Fruit fly (Drosophila melanogaster) whole organism, embryonic: Measurements from ENCODE around the gene Glut4EF.

ENCODE experiments used
- ATbp ChIP-seq: fragments of 200-800 bp; sonication (Bioruptor generic); optimal IDR thresholded peaks from 2 replicates; lab custom pipeline; 2017; ENCODE audit warnings: missing biosample characterization, mild to moderate bottlenecking, missing genetic modification characterization, missing genetic modification reagents
- Abd-B ChIP-seq: fragments of 200-800 bp; sonication (Bioruptor generic); optimal IDR thresholded peaks from 2 replicates; lab custom pipeline; 2018; ENCODE audit warnings: missing biosample characterization, mild to moderate bottlenecking, missing genetic modification characterization, moderate library complexity
- Ada2b ChIP-seq: fragments of 200-800 bp; sonication (Bioruptor generic); IDR thresholded peaks from 2 replicates; pipeline ENCODE4 v1.3.6; 2022; ENCODE audit warnings: missing biosample characterization, missing genetic modification characterization
- Antp ChIP-seq: fragments of 200-800 bp; sonication (Bioruptor generic); optimal IDR thresholded peaks from 3 replicates; lab custom pipeline; 2016; ENCODE audit warnings: missing biosample characterization, missing genetic modification characterization
- B-H2 ChIP-seq: fragments of 200-800 bp; sonication (Bioruptor generic); optimal IDR thresholded peaks from 2 replicates; lab custom pipeline; 2018; ENCODE audit warnings: missing biosample characterization, mild to moderate bottlenecking, missing genetic modification characterization
- CG11723 ChIP-seq: fragments of 200-800 bp; sonication (Bioruptor generic); optimal IDR thresholded peaks from 2 replicates; lab custom pipeline; 2017; ENCODE audit warnings: missing biosample characterization, mild to moderate bottlenecking, missing genetic modification characterization
- CG12071 ChIP-seq: fragments of 200-800 bp; sonication (Bioruptor generic); optimal IDR thresholded peaks from 3 replicates; lab custom pipeline; 2018; ENCODE audit warnings: missing biosample characterization, mild to moderate bottlenecking, missing genetic modification characterization
- CG12236 ChIP-seq: fragments of 200-800 bp; sonication (Bioruptor generic); optimal IDR thresholded peaks from 2 replicates; lab custom pipeline; 2016; ENCODE audit warnings: missing biosample characterization, missing genetic modification characterization
- CG12659 ChIP-seq: fragments of 200-800 bp; sonication (Bioruptor generic); optimal IDR thresholded peaks from 3 replicates; lab custom pipeline; 2017; ENCODE audit warnings: mild to moderate bottlenecking, missing biosample characterization, missing genetic modification reagents, missing genetic modification characterization
- CG12942 ChIP-seq: fragments of 200-800 bp; sonication (Bioruptor generic); optimal IDR thresholded peaks from 3 replicates; lab custom pipeline; 2016; ENCODE audit warnings: missing biosample characterization, missing genetic modification characterization
- CG14441 ChIP-seq: fragments of 200-800 bp; sonication (Bioruptor generic); IDR thresholded peaks from 2 replicates; pipeline ENCODE4 v1.3.6; 2022; ENCODE audit warnings: missing biosample characterization, missing genetic modification characterization
- CG14965 ChIP-seq: fragments of 200-800 bp; sonication (Bioruptor generic); optimal IDR thresholded peaks from 2 replicates; lab custom pipeline; 2016; ENCODE audit warnings: missing biosample characterization, missing genetic modification characterization, borderline replicate concordance
- CG17802 ChIP-seq: fragments of 200-800 bp; sonication (Bioruptor generic); optimal IDR thresholded peaks from 2 replicates; lab custom pipeline; 2018; ENCODE audit warnings: missing biosample characterization, mild to moderate bottlenecking, missing genetic modification characterization, moderate library complexity
- CG1832 ChIP-seq: fragments of 200-800 bp; sonication (Bioruptor generic); optimal IDR thresholded peaks from 2 replicates; lab custom pipeline; 2017; ENCODE audit warnings: missing biosample characterization, mild to moderate bottlenecking, missing genetic modification characterization, inconsistent platforms
- CG18619 ChIP-seq: fragments of 200-800 bp; sonication (Bioruptor generic); optimal IDR thresholded peaks from 3 replicates; lab custom pipeline; 2017; ENCODE audit warnings: missing biosample characterization, mild to moderate bottlenecking, missing genetic modification characterization
- CG2129 ChIP-seq: fragments of 200-800 bp; sonication (Bioruptor generic); IDR thresholded peaks from 2 replicates; pipeline ENCODE4 v1.3.6; 2022; ENCODE audit warnings: missing biosample characterization, missing genetic modification characterization; ENCODE audit not compliant: partially characterized antibody
- CG2712 ChIP-seq: fragments of 200-800 bp; optimal IDR thresholded peaks from 3 replicates; lab custom pipeline; 2019; ENCODE audit warnings: missing biosample characterization, mild to moderate bottlenecking, missing genetic modification characterization, moderate library complexity
- CG30020 ChIP-seq: fragments of 200-800 bp; optimal IDR thresholded peaks from 2 replicates; lab custom pipeline; 2019; ENCODE audit warnings: missing biosample characterization, mild to moderate bottlenecking, missing genetic modification characterization, moderate library complexity
- CG33557 ChIP-seq: fragments of 200-800 bp; sonication (Bioruptor generic); optimal IDR thresholded peaks from 2 replicates; lab custom pipeline; 2019; ENCODE audit warnings: missing biosample characterization, mild to moderate bottlenecking, missing genetic modification characterization, moderate library complexity
- CG34224 ChIP-seq: fragments of 200-800 bp; sonication (Bioruptor generic); IDR thresholded peaks from 3 replicates; pipeline ENCODE4 v1.3.6; 2022; ENCODE audit warnings: missing biosample characterization, missing genetic modification characterization; ENCODE audit not compliant: partially characterized antibody
- CG4404 ChIP-seq: fragments of 200-800 bp; sonication (Bioruptor generic); IDR thresholded peaks from 2 replicates; pipeline ENCODE4 v1.3.6; 2022; ENCODE audit warnings: missing biosample characterization, missing genetic modification characterization
- CG4424 ChIP-seq: fragments of 200-800 bp; sonication (Bioruptor generic); optimal IDR thresholded peaks from 3 replicates; lab custom pipeline; 2016; ENCODE audit warnings: missing biosample characterization, missing genetic modification characterization
- CG4617 ChIP-seq: fragments of 200-800 bp; sonication (Bioruptor generic); optimal IDR thresholded peaks from 3 replicates; lab custom pipeline; 2016; ENCODE audit warnings: missing biosample characterization, missing genetic modification characterization, borderline replicate concordance
- CG6765 ChIP-seq: fragments of 200-800 bp; sonication (Bioruptor generic); optimal IDR thresholded peaks from 3 replicates; lab custom pipeline; 2017; ENCODE audit warnings: missing biosample characterization, mild to moderate bottlenecking, missing genetic modification characterization
- CG9727 ChIP-seq: fragments of 200-800 bp; sonication (Bioruptor generic); optimal IDR thresholded peaks from 3 replicates; lab custom pipeline; 2017; ENCODE audit warnings: missing biosample characterization, mild to moderate bottlenecking, missing genetic modification characterization
- CG9876 ChIP-seq: fragments of 200-800 bp; sonication (Bioruptor generic); optimal IDR thresholded peaks from 2 replicates; lab custom pipeline; 2016; ENCODE audit warnings: missing biosample characterization, missing genetic modification characterization
- CTCF ChIP-seq: fragments of 200-800 bp; sonication (Bioruptor generic); optimal IDR thresholded peaks from 2 replicates; lab custom pipeline; 2017; ENCODE audit warnings: missing biosample characterization, mild to moderate bottlenecking, missing genetic modification characterization, moderate library complexity
- Camta ChIP-seq: fragments of 200-800 bp; sonication (Bioruptor generic); optimal IDR thresholded peaks from 2 replicates; lab custom pipeline; 2016; ENCODE audit warnings: missing biosample characterization, missing genetic modification characterization
- Dip3 ChIP-seq: fragments of 200-800 bp; sonication (Bioruptor generic); optimal IDR thresholded peaks from 3 replicates; lab custom pipeline; 2016; ENCODE audit warnings: missing biosample characterization, missing genetic modification characterization
- HmgZ ChIP-seq: fragments of 200-800 bp; sonication (Bioruptor generic); optimal IDR thresholded peaks from 2 replicates; lab custom pipeline; 2018; ENCODE audit warnings: missing biosample characterization, mild to moderate bottlenecking, missing genetic modification characterization
- Hr39 ChIP-seq: fragments of >200 bp; optimal IDR thresholded peaks from 2 replicates; lab custom pipeline; 2017
- Nf-YC ChIP-seq: fragments of 200-800 bp; optimal IDR thresholded peaks from 3 replicates; lab custom pipeline; 2019; ENCODE audit warnings: missing biosample characterization, mild to moderate bottlenecking, missing genetic modification characterization, moderate library complexity
- Stat92E ChIP-seq, 3 experiments: fragments of >200 bp in 2 of 3; fragments of 200-800 bp in 1 of 3; sonication (Bioruptor generic) in 1 of 3; optimal IDR thresholded peaks; 2 replicates each; lab custom pipeline; 2017 to 2019; ENCODE audit warnings: missing biosample characterization in 3 of 3, missing genetic modification characterization in 3 of 3, mild to moderate bottlenecking in 1 of 3, moderate library complexity in 1 of 3
- bowl ChIP-seq: fragments of 200-800 bp; sonication (Bioruptor generic); IDR thresholded peaks from 2 replicates; pipeline ENCODE4 v1.3.6; 2022; ENCODE audit warnings: missing biosample characterization, missing genetic modification characterization
- btn ChIP-seq: fragments of 200-800 bp; sonication (Bioruptor generic); optimal IDR thresholded peaks from 2 replicates; lab custom pipeline; 2016; ENCODE audit warnings: missing biosample characterization, missing genetic modification characterization
- ci ChIP-seq: fragments of 200-800 bp; sonication (Bioruptor generic); IDR thresholded peaks from 3 replicates; pipeline ENCODE4 v1.3.6; 2022; ENCODE audit warnings: missing biosample characterization, missing genetic modification characterization
- cwo ChIP-seq: fragments of 200-800 bp; sonication (Bioruptor generic); optimal IDR thresholded peaks from 3 replicates; lab custom pipeline; 2017; ENCODE audit warnings: missing biosample characterization, missing genetic modification characterization, mild to moderate bottlenecking, moderate library complexity, missing genetic modification reagents
- dan ChIP-seq: fragments of 200-800 bp; sonication (Bioruptor generic); IDR thresholded peaks from 2 replicates; pipeline ENCODE4 v1.3.6; 2022; ENCODE audit warnings: missing biosample characterization, missing genetic modification characterization
- dysf ChIP-seq: fragments of 200-800 bp; sonication (Bioruptor generic); IDR thresholded peaks from 3 replicates; pipeline ENCODE4 v1.3.6; 2022; ENCODE audit warnings: missing biosample characterization, missing genetic modification characterization
- grau ChIP-seq: fragments of 200-800 bp; optimal IDR thresholded peaks from 3 replicates; lab custom pipeline; 2019; ENCODE audit warnings: missing biosample characterization, mild to moderate bottlenecking, missing genetic modification characterization, moderate library complexity
- ind ChIP-seq: fragments of 200-800 bp; sonication (Bioruptor generic); optimal IDR thresholded peaks from 3 replicates; lab custom pipeline; 2016; ENCODE audit warnings: missing biosample characterization, missing genetic modification characterization
- oc ChIP-seq: fragments of 200-800 bp; sonication (Bioruptor generic); optimal IDR thresholded peaks from 2 replicates; lab custom pipeline; 2018; ENCODE audit warnings: missing biosample characterization, mild to moderate bottlenecking, missing genetic modification characterization, moderate library complexity
- org-1 ChIP-seq: fragments of 200-800 bp; sonication (Bioruptor generic); optimal IDR thresholded peaks from 2 replicates; lab custom pipeline; 2017; ENCODE audit warnings: missing biosample characterization, missing genetic modification characterization
- sim ChIP-seq: fragments of 200-800 bp; sonication (Bioruptor generic); IDR thresholded peaks from 2 replicates; pipeline ENCODE4 v1.3.6; 2022; ENCODE audit warnings: missing biosample characterization, missing genetic modification characterization
- tap ChIP-seq: fragments of 200-800 bp; optimal IDR thresholded peaks from 3 replicates; lab custom pipeline; 2019; ENCODE audit warnings: missing biosample characterization, mild to moderate bottlenecking, missing genetic modification characterization, moderate library complexity
- tio ChIP-seq: fragments of 200-800 bp; sonication (Bioruptor generic); optimal IDR thresholded peaks from 2 replicates; lab custom pipeline; 2017; ENCODE audit warnings: missing biosample characterization, missing genetic modification characterization, inconsistent platforms
- toy ChIP-seq: fragments of 200-800 bp; sonication (Bioruptor generic); IDR thresholded peaks from 2 replicates; pipeline ENCODE4 v1.3.6; 2022; ENCODE audit warnings: missing biosample characterization, missing genetic modification characterization
- unpg ChIP-seq: fragments of 200-800 bp; sonication (Bioruptor generic); optimal IDR thresholded peaks from 3 replicates; lab custom pipeline; 2018; ENCODE audit warnings: missing biosample characterization, mild to moderate bottlenecking, missing genetic modification characterization, moderate library complexity
- usp ChIP-seq: fragments of >200 bp; optimal IDR thresholded peaks from 2 replicates; lab custom pipeline; 2017; ENCODE audit warnings: missing biosample characterization, missing genetic modification characterization
- wdn ChIP-seq: fragments of 200-800 bp; sonication (Bioruptor generic); IDR thresholded peaks from 2 replicates; pipeline ENCODE4 v1.3.6; 2022; ENCODE audit warnings: missing biosample characterization, missing genetic modification characterization
- zf30C ChIP-seq: fragments of 200-800 bp; sonication (Bioruptor generic); optimal IDR thresholded peaks from 3 replicates; lab custom pipeline; 2018; ENCODE audit warnings: missing biosample characterization, mild to moderate bottlenecking, missing genetic modification characterization

Gene Glut4EF

DNA sequence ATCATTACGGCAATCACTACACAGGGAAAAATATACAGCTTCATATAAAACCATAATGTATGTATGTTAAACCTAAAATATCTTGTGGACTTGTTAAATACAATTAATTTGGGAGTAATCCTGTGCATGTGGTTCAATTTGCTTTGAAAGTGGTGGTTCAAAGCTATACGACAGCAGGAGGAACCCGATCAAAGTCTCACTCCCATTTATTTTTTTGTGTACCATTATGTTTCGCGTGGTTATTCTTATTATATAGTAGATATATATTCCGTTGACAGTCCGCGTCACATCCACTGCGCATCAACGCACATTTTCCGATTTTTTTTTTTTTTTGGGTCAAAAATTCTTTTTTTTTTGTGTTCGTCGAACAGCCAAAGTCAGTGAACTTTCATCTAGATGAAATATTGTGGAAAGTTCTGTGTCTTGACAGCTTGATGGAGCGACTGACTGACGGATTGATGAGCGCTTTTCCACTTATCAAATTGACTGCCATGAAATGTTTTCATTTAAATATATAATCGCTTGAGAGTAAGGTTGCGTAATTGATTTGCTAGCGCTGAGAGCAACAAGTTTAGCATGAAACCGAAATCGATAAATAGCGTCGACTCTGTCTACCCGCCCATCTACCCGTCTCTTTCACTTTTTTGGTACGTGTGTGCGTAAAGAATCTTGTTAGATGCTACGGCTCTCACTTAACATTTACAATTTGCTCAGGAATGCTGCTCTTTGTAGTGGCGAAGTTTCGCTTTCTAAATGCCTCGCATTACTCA, 158.7 kb downstream of the Glut4EF start (continued):
- TF ChIP-seq ATbp (GFP tag; lab: Kevin White, UChicago) (no peak), Ada2b (no peak), unpg (GFP tag; lab: Kevin White, UChicago) (peak; percentile 30), Camta (GFP tag; lab: Kevin White, UChicago) (no peak), oc (tag; lab: Kevin White, UChicago) (no peak), wdn (GFP tag; lab: Robert Waterston, UW) (no peak), org-1 (no peak), Dip3 (GFP tag; lab: Kevin White, UChicago) (no peak), CG4404 (no peak), CG2129 (no peak), zf30C (GFP tag; lab: Kevin White, UChicago) (no peak), ind (GFP tag; lab: Kevin White, UChicago) (no peak), CG12236 (GFP tag; lab: Kevin White, UChicago) (no peak), btn (GFP tag; lab: Kevin White, UChicago) (no peak), dysf (GFP tag; lab: Robert Waterston, UW) (peak; percentile 44; the same call in 1 of the 3 replicates), CG33557 (GFP tag; lab: Kevin White, UChicago) (no peak), Hr39 (lab: Kevin White, UChicago) (no peak), CG12659 (peak; percentile 11), CG2712 (peak; percentile 22), Antp (no peak), CG12071 (GFP tag; lab: Kevin White, UChicago) (no peak), grau (tag; lab: Kevin White, UChicago) (peak; percentile 19), CG4617 (no peak), B-H2 (GFP tag; lab: Kevin White, UChicago) (no peak), sim (GFP tag; lab: Robert Waterston, UW) (no peak), CG12942 (GFP tag; lab: Kevin White, UChicago) (no peak), CG9727 (no peak), CG6765 (no peak), CG34224 (no peak), toy (no peak), CG4424 (peak; percentile 25), CG30020 (tag; lab: Kevin White, UChicago) (no peak), Stat92E (GFP tag; optimal IDR thresholded peaks at IDR 0.05; lab: Kevin White, UChicago) (no peak), ci (GFP tag; lab: Robert Waterston, UW) (no peak), CG17802 (tag; lab: Kevin White, UChicago) (no peak), CG9876 (GFP tag; lab: Kevin White, UChicago) (no peak), CTCF (GFP tag; lab: Kevin White, UChicago) (no peak), cwo (GFP tag; lab: Kevin White, UChicago) (no peak), CG11723 (GFP tag; lab: Kevin White, UChicago) (no peak), HmgZ (tag; lab: Kevin White, UChicago) (no peak), CG14965 (GFP tag; lab: Kevin White, UChicago) (no peak), CG1832 (no peak), bowl (GFP tag; lab: Robert Waterston, UW) (no peak), CG18619 (GFP tag; lab: Kevin White, UChicago) (peak; percentile 2), Abd-B (GFP tag; lab: Kevin White, UChicago) (peak; percentile 41), CG14441 (GFP tag; lab: Robert Waterston, UW) (no peak), usp (no peak), tap (tag; lab: Kevin White, UChicago) (peak; percentile 8), dan (no peak), Nf-YC (tag; lab: Kevin White, UChicago) (no peak), tio (GFP tag; lab: Kevin White, UChicago) (no peak)
